Worm (Caenorhabditis elegans) whole organism, young adult: ENCODE data around the gene lgc-33.

Experiments
- B0019.2 ChIP-seq: fragments of 200-800 bp; sonication (Bioruptor generic); conservative IDR thresholded peaks from 2 replicates; pipeline ENCODE4 v1.3.6; 2022; ENCODE audit warnings: missing genetic modification reagents, missing genetic modification characterization, missing compliant biosample characterization
- B0035.1 ChIP-seq: sonication (generic microtip); optimal IDR thresholded peaks from 2 replicates; lab custom pipeline; 2016; ENCODE audit warnings: missing genetic modification characterization, mild to moderate bottlenecking, missing compliant biosample characterization, missing genotype, missing genetic modification reagents
- C06A6.2 ChIP-seq: fragments of 200-800 bp; sonication (Bioruptor generic); conservative IDR thresholded peaks from 2 replicates; pipeline ENCODE4 v1.3.6; 2022; ENCODE audit warnings: missing genetic modification characterization, missing compliant biosample characterization
- F22D6.2 ChIP-seq: sonication (generic microtip); optimal IDR thresholded peaks from 2 replicates; lab custom pipeline; 2016; ENCODE audit warnings: mild to moderate bottlenecking, missing genetic modification characterization, missing compliant biosample characterization
- F33H1.4 ChIP-seq: fragments of 200-800 bp; sonication (Bioruptor generic); IDR thresholded peaks from 2 replicates; pipeline ENCODE4 v1.3.6; 2022; ENCODE audit warnings: missing genetic modification reagents, missing genetic modification characterization, missing compliant biosample characterization
- F49E8.2 ChIP-seq: sonication (generic microtip); optimal IDR thresholded peaks from 3 replicates; lab custom pipeline; 2017; ENCODE audit warnings: missing genetic modification characterization, mild to moderate bottlenecking, missing compliant biosample characterization, antibody characterized with exemption, moderate library complexity; ENCODE audit not compliant: insufficient read depth
- F57A8.1 ChIP-seq: fragments of 200-800 bp; sonication (Bioruptor generic); optimal IDR thresholded peaks from 2 replicates; lab custom pipeline; 2018; ENCODE audit warnings: mild to moderate bottlenecking, missing genetic modification characterization, moderate library complexity, missing compliant biosample characterization
- F57C9.4 ChIP-seq: sonication (generic microtip); optimal IDR thresholded peaks from 2 replicates; lab custom pipeline; 2017; ENCODE audit warnings: mild to moderate bottlenecking, missing genetic modification characterization, missing compliant biosample characterization
- T07F8.4 ChIP-seq: sonication (generic microtip); optimal IDR thresholded peaks from 2 replicates; lab custom pipeline; 2016; ENCODE audit warnings: mild to moderate bottlenecking, missing genetic modification characterization, moderate library complexity, missing compliant biosample characterization
- Y53G8AR.9 ChIP-seq: fragments of 200-800 bp; sonication (Bioruptor generic); conservative IDR thresholded peaks from 2 replicates; pipeline ENCODE4 v1.3.6; 2022; ENCODE audit warnings: missing genetic modification reagents, missing genetic modification characterization, missing compliant biosample characterization
- Y56A3A.18 ChIP-seq: fragments of 200-800 bp; sonication (Bioruptor generic); IDR thresholded peaks from 2 replicates; pipeline ENCODE4 v1.3.6; 2022; ENCODE audit warnings: missing genetic modification reagents, missing genetic modification characterization, missing compliant biosample characterization
- ZK185.1 ChIP-seq: sonication (generic microtip); optimal IDR thresholded peaks from 2 replicates; lab custom pipeline; 2016; ENCODE audit warnings: mild to moderate bottlenecking, missing genetic modification characterization, missing compliant biosample characterization; ENCODE audit not compliant: poor library complexity, severe bottlenecking
- athp-1 ChIP-seq: sonication (generic microtip); optimal IDR thresholded peaks from 2 replicates; lab custom pipeline; 2017; ENCODE audit warnings: mild to moderate bottlenecking, missing genetic modification characterization, missing compliant biosample characterization
- attf-3 ChIP-seq: fragments of 200-800 bp; sonication (Bioruptor generic); conservative IDR thresholded peaks from 2 replicates; pipeline ENCODE4 v1.3.6; 2022; ENCODE audit warnings: missing genetic modification reagents, missing genetic modification characterization, missing compliant biosample characterization
- attf-5 ChIP-seq: fragments of 200-800 bp; sonication (Bioruptor generic); optimal IDR thresholded peaks from 2 replicates; lab custom pipeline; 2018; ENCODE audit warnings: mild to moderate bottlenecking, missing genetic modification characterization, missing compliant biosample characterization
- attf-6 ChIP-seq: fragments of 200-800 bp; sonication (Bioruptor generic); IDR thresholded peaks from 2 replicates; pipeline ENCODE4 v1.3.6; 2022; ENCODE audit warnings: missing genetic modification reagents, missing genetic modification characterization, missing compliant biosample characterization
- bed-1 ChIP-seq: fragments of 200-800 bp; sonication (Bioruptor generic); IDR thresholded peaks from 2 replicates; pipeline ENCODE4 v1.3.6; 2022; ENCODE audit warnings: missing genetic modification reagents, missing genetic modification characterization, missing compliant biosample characterization
- bed-2 ChIP-seq: fragments of 200-800 bp; sonication (Bioruptor generic); IDR thresholded peaks from 2 replicates; pipeline ENCODE4 v1.3.6; 2022; ENCODE audit warnings: missing genetic modification reagents, missing genetic modification characterization, missing compliant biosample characterization
- cebp-1 ChIP-seq, 2 experiments: fragments of 200-800 bp in 1 of 2; sonication (Bioruptor generic) in 1 of 2; sonication (generic microtip) in 1 of 2; IDR thresholded peaks in 1 of 2; optimal IDR thresholded peaks in 1 of 2; 2 replicates each; pipeline versions ENCODE4 v1.3.6 to Lab custom; 2017 to 2022; ENCODE audit warnings: missing compliant biosample characterization in 2 of 2, missing genetic modification characterization in 2 of 2, mild to moderate bottlenecking in 1 of 2, missing genetic modification reagents in 1 of 2, moderate library complexity in 1 of 2
- ceh-100 ChIP-seq: fragments of 200-800 bp; sonication (Bioruptor generic); IDR thresholded peaks from 2 replicates; pipeline ENCODE4 v1.3.6; 2022; ENCODE audit warnings: missing genetic modification reagents, missing genetic modification characterization, missing compliant biosample characterization
- ceh-58 ChIP-seq: fragments of 200-800 bp; sonication (Bioruptor generic); IDR thresholded peaks from 2 replicates; pipeline ENCODE4 v1.3.6; 2022; ENCODE audit warnings: missing genetic modification characterization, missing compliant biosample characterization
- die-1 ChIP-seq: sonication (generic microtip); optimal IDR thresholded peaks from 2 replicates; lab custom pipeline; 2016; ENCODE audit warnings: missing genotype, mild to moderate bottlenecking, missing genetic modification characterization, missing compliant biosample characterization
- dox-1 ChIP-seq: fragments of 200-800 bp; sonication (Bioruptor generic); IDR thresholded peaks from 2 replicates; pipeline ENCODE4 v1.3.6; 2022; ENCODE audit warnings: missing genetic modification reagents, missing genetic modification characterization, missing compliant biosample characterization
- dpff-1 ChIP-seq: sonication (generic microtip); optimal IDR thresholded peaks from 2 replicates; lab custom pipeline; 2017; ENCODE audit warnings: mild to moderate bottlenecking, missing genetic modification characterization, missing compliant biosample characterization
- egl-18 ChIP-seq: fragments of 200-800 bp; sonication (Bioruptor generic); IDR thresholded peaks from 2 replicates; pipeline ENCODE4 v1.3.6; 2022; ENCODE audit warnings: missing genetic modification reagents, missing genetic modification characterization, missing compliant biosample characterization
- egl-44 ChIP-seq: fragments of 200-800 bp; sonication (Bioruptor generic); IDR thresholded peaks from 2 replicates; pipeline ENCODE4 v1.3.6; 2022; ENCODE audit warnings: missing genetic modification reagents, missing genetic modification characterization, missing compliant biosample characterization
- egrh-3 ChIP-seq: fragments of 200-800 bp; sonication (Bioruptor generic); IDR thresholded peaks from 2 replicates; pipeline ENCODE4 v1.3.6; 2022; ENCODE audit warnings: missing genetic modification reagents, missing genetic modification characterization, missing compliant biosample characterization
- ekl-4 ChIP-seq: fragments of 200-800 bp; sonication (Bioruptor generic); IDR thresholded peaks from 2 replicates; pipeline ENCODE4 v1.3.6; 2022; ENCODE audit warnings: missing genetic modification reagents, missing genetic modification characterization, missing compliant biosample characterization
- ets-4 ChIP-seq: fragments of 200-800 bp; sonication (Bioruptor generic); optimal IDR thresholded peaks from 2 replicates; lab custom pipeline; 2018; ENCODE audit warnings: mild to moderate bottlenecking, missing genetic modification characterization, missing compliant biosample characterization
- fkh-3 ChIP-seq: sonication (generic microtip); optimal IDR thresholded peaks from 2 replicates; lab custom pipeline; 2016; ENCODE audit warnings: mild to moderate bottlenecking, missing genetic modification characterization, missing compliant biosample characterization
- hlh-12 ChIP-seq: sonication (generic microtip); optimal IDR thresholded peaks from 2 replicates; lab custom pipeline; 2016; ENCODE audit warnings: missing genetic modification characterization, missing compliant biosample characterization
- hmg-20 ChIP-seq: fragments of 200-800 bp; sonication (Bioruptor generic); IDR thresholded peaks from 2 replicates; pipeline ENCODE4 v1.3.6; 2022; ENCODE audit warnings: missing genetic modification reagents, missing genetic modification characterization, missing compliant biosample characterization
- lag-1 ChIP-seq: fragments of 200-800 bp; sonication (Bioruptor generic); IDR thresholded peaks from 2 replicates; pipeline ENCODE4 v1.3.6; 2022; ENCODE audit warnings: missing genetic modification reagents, missing genetic modification characterization, missing compliant biosample characterization
- madf-8 ChIP-seq: fragments of 200-800 bp; sonication (Bioruptor generic); conservative IDR thresholded peaks from 2 replicates; pipeline ENCODE4 v1.3.6; 2022; ENCODE audit warnings: missing genetic modification reagents, missing genetic modification characterization, missing compliant biosample characterization
- mel-28 ChIP-seq: sonication (generic microtip); optimal IDR thresholded peaks from 2 replicates; lab custom pipeline; 2016; ENCODE audit warnings: borderline replicate concordance, mild to moderate bottlenecking, missing genetic modification characterization, missing compliant biosample characterization
- nfyb-1 ChIP-seq: fragments of 200-800 bp; sonication (Bioruptor generic); IDR thresholded peaks from 2 replicates; pipeline ENCODE4 v1.3.6; 2022; ENCODE audit warnings: missing genetic modification reagents, missing genetic modification characterization, missing compliant biosample characterization
- nhr-27 ChIP-seq: fragments of 200-800 bp; sonication (Bioruptor generic); optimal IDR thresholded peaks from 2 replicates; lab custom pipeline; 2018; ENCODE audit warnings: mild to moderate bottlenecking, missing genetic modification characterization, moderate library complexity, missing compliant biosample characterization
- nhr-80 ChIP-seq: sonication (generic microtip); optimal IDR thresholded peaks from 2 replicates; lab custom pipeline; 2016; ENCODE audit warnings: missing genetic modification characterization, missing compliant biosample characterization
- sdz-38 ChIP-seq: sonication (generic microtip); optimal IDR thresholded peaks from 2 replicates; lab custom pipeline; 2016; ENCODE audit warnings: missing genotype, missing genetic modification characterization, missing compliant biosample characterization
- snpc-1.3 ChIP-seq: sonication (generic microtip); optimal IDR thresholded peaks from 2 replicates; lab custom pipeline; 2017; ENCODE audit warnings: missing genetic modification characterization, mild to moderate bottlenecking, missing compliant biosample characterization, antibody characterized with exemption, moderate library complexity, missing genotype, missing genetic modification reagents; ENCODE audit not compliant: insufficient read depth
- snpc-4 ChIP-seq, 5 experiments: fragments of 150-350 bp in 1 of 5; sonication (generic microtip) in 4 of 5; optimal IDR thresholded peaks; 2 replicates each; lab custom pipeline; 2014 to 2018; ENCODE audit warnings: missing genetic modification characterization in 5 of 5, missing biosample characterization in 3 of 5, antibody characterized with exemption in 2 of 5, mild to moderate bottlenecking in 2 of 5, missing compliant biosample characterization in 2 of 5, missing genotype in 2 of 5, moderate library complexity in 2 of 5, missing genetic modification reagents in 1 of 5
- somi-1 ChIP-seq: fragments of 200-800 bp; sonication (Bioruptor generic); optimal IDR thresholded peaks from 2 replicates; lab custom pipeline; 2018; ENCODE audit warnings: mild to moderate bottlenecking, missing genetic modification characterization, missing compliant biosample characterization
- tbx-9 ChIP-seq: sonication (generic microtip); optimal IDR thresholded peaks from 2 replicates; lab custom pipeline; 2016; ENCODE audit warnings: borderline replicate concordance, missing genetic modification characterization, inconsistent platforms, missing compliant biosample characterization
- tlf-1 ChIP-seq: fragments of 200-800 bp; sonication (Bioruptor generic); optimal IDR thresholded peaks from 2 replicates; lab custom pipeline; 2018; ENCODE audit warnings: mild to moderate bottlenecking, missing genetic modification characterization, missing compliant biosample characterization
- unc-62 ChIP-seq: fragments of 150-350 bp; optimal IDR thresholded peaks from 2 replicates; lab custom pipeline; 2014; ENCODE audit warnings: missing biosample characterization, missing genetic modification reagents, missing genetic modification characterization
- xnd-1 ChIP-seq: sonication (generic microtip); optimal IDR thresholded peaks from 2 replicates; lab custom pipeline; 2016; ENCODE audit warnings: missing genotype, missing genetic modification reagents, missing genetic modification characterization, missing compliant biosample characterization
- ztf-18 ChIP-seq: sonication (generic microtip); optimal IDR thresholded peaks from 2 replicates; lab custom pipeline; 2016; ENCODE audit warnings: missing genotype, mild to moderate bottlenecking, missing genetic modification characterization, missing compliant biosample characterization

lgc-33 gene

ce11 chrIV:866828-867270 is 21.6 kb downstream of the lgc-33 start:
- peak; percentile 88 for TF ChIP-seq nfyb-1 (GFP tag; lab: Robert Waterston, UW)
- TF ChIP-seq F57C9.4 (tag; lab: Kevin White, UChicago), result no peak
- TF ChIP-seq F33H1.4 (GFP tag; lab: Robert Waterston, UW), result peak; percentile 81
- peak; percentile 62 for TF ChIP-seq ztf-18 (tag; lab: Kevin White, UChicago)
- TF ChIP-seq ceh-100, result peak; percentile 80
- peak; percentile 72 for TF ChIP-seq ets-4 (GFP tag; lab: Kevin White, UChicago)
- no peak for TF ChIP-seq dpff-1 (tag; lab: Kevin White, UChicago)
- TF ChIP-seq B0019.2 (GFP tag; lab: Robert Waterston, UW), result peak; percentile 62
- TF ChIP-seq cebp-1 (GFP tag; IDR thresholded peaks at IDR 0.05; lab: Robert Waterston, UW), result peak; percentile 40
- peak; percentile 48 for TF ChIP-seq cebp-1 (tag; optimal IDR thresholded peaks at IDR 0.05; lab: Kevin White, UChicago)
- TF ChIP-seq egl-18 (GFP tag; lab: Robert Waterston, UW), result no peak
- peak; percentile 64 for TF ChIP-seq B0035.1 (tag; lab: Kevin White, UChicago)
- TF ChIP-seq tbx-9, result no peak
- peak; percentile 96 for TF ChIP-seq dox-1 (GFP tag; lab: Robert Waterston, UW)
- no peak for TF ChIP-seq mel-28 (tag; lab: Kevin White, UChicago)
- no peak for TF ChIP-seq hlh-12 (tag; lab: Kevin White, UChicago)
- 0 out of 2 replicates have a peak, but pooled peaks have one; percentile 20 for TF ChIP-seq C06A6.2 (GFP tag; lab: Robert Waterston, UW)
- peak; percentile 93 for TF ChIP-seq attf-6 (GFP tag; lab: Robert Waterston, UW)
- no peak for TF ChIP-seq ceh-58 (GFP tag; lab: Robert Waterston, UW)
- TF ChIP-seq sdz-38 (tag; lab: Kevin White, UChicago), result peak; percentile 33
- TF ChIP-seq bed-2 (GFP tag; lab: Robert Waterston, UW), result peak; percentile 60; the same call in 1 of the 2 replicates
- TF ChIP-seq athp-1, result peak; percentile 70
- TF ChIP-seq madf-8 (GFP tag; lab: Robert Waterston, UW), result peak; percentile 44
- TF ChIP-seq fkh-3 (tag; lab: Kevin White, UChicago), result no peak
- peak; percentile 99 for TF ChIP-seq snpc-4 (GFP tag; optimal IDR thresholded peaks at IDR 0.05; lab: Kevin White, UChicago)
- TF ChIP-seq snpc-4 (tag; optimal IDR thresholded peaks at IDR 0.05; lab: Kevin White, UChicago), result peak; percentile 99 to 100 (median 100)
- no peak for TF ChIP-seq Y56A3A.18
- TF ChIP-seq lag-1 (GFP tag; lab: Robert Waterston, UW), result no peak
- TF ChIP-seq unc-62 (GFP tag; lab: Kevin White, UChicago), result peak; percentile 12
- peak; percentile 71 for TF ChIP-seq egrh-3
- TF ChIP-seq tlf-1, result peak; percentile 79
- TF ChIP-seq F57A8.1 (GFP tag; lab: Kevin White, UChicago), result no peak
- peak; percentile 56 for TF ChIP-seq Y53G8AR.9 (GFP tag; lab: Robert Waterston, UW)
- TF ChIP-seq nhr-27 (tag; lab: Kevin White, UChicago), result no peak
- TF ChIP-seq F22D6.2 (tag; lab: Kevin White, UChicago), result no peak
- TF ChIP-seq nhr-80 (tag; lab: Kevin White, UChicago), result peak; percentile 50
- TF ChIP-seq bed-1 (GFP tag; lab: Robert Waterston, UW), result 0 out of 2 replicates have a peak, but pooled peaks have one; percentile 44
- peak; percentile 97 for TF ChIP-seq F49E8.2 (tag; lab: Kevin White, UChicago)
- TF ChIP-seq hmg-20 (GFP tag; lab: Robert Waterston, UW), result peak; percentile 67; the same call in 1 of the 2 replicates
- peak; percentile 76 for TF ChIP-seq attf-3 (GFP tag; lab: Robert Waterston, UW)
- TF ChIP-seq die-1 (tag; lab: Kevin White, UChicago), result peak; percentile 80
- peak; percentile 66 for TF ChIP-seq attf-5 (GFP tag; lab: Kevin White, UChicago)
- peak; percentile 91 for TF ChIP-seq ekl-4 (GFP tag; lab: Robert Waterston, UW)
- peak; percentile 18 for TF ChIP-seq xnd-1
- TF ChIP-seq egl-44 (GFP tag; lab: Robert Waterston, UW), result peak; percentile 72; the same call in 1 of the 2 replicates
- TF ChIP-seq snpc-1.3 (tag; lab: Kevin White, UChicago), result peak; percentile 97
- TF ChIP-seq T07F8.4 (tag; lab: Kevin White, UChicago), result peak; percentile 63
- TF ChIP-seq somi-1 (GFP tag; lab: Kevin White, UChicago), result peak; percentile 54
- no peak for TF ChIP-seq ZK185.1 (tag; lab: Kevin White, UChicago)
